Worm (Caenorhabditis elegans) whole organism, L4 larva: Measurements from ENCODE around the gene cup-16.

Experiments
- F10B5.3 ChIP-seq: sonication (generic microtip); optimal IDR thresholded peaks from 2 replicates; lab custom pipeline; 2016; ENCODE audit warnings: mild to moderate bottlenecking, missing genetic modification characterization, missing compliant biosample characterization
- Y105C5A.15 ChIP-seq: fragments of 200-800 bp; sonication (Bioruptor generic); IDR thresholded peaks from 2 replicates; pipeline ENCODE4 v1.3.6; 2022; ENCODE audit warnings: missing genetic modification characterization, missing compliant biosample characterization
- ZK337.2 ChIP-seq: fragments of 200-800 bp; sonication (Bioruptor generic); IDR thresholded peaks from 2 replicates; pipeline ENCODE4 v1.3.6; 2022; ENCODE audit warnings: missing genetic modification reagents, missing genetic modification characterization, missing compliant biosample characterization
- aha-1 ChIP-seq: fragments of 150-350 bp; peaks from one replicate; lab custom pipeline; 2014; ENCODE audit warnings: missing biosample characterization, missing genetic modification characterization
- cey-2 ChIP-seq: sonication (generic microtip); optimal IDR thresholded peaks from 3 replicates; lab custom pipeline; 2017; ENCODE audit warnings: missing genetic modification characterization, mild to moderate bottlenecking, missing compliant biosample characterization, antibody characterized with exemption, borderline replicate concordance; ENCODE audit not compliant: insufficient read depth
- daf-12 ChIP-seq: fragments of 150-350 bp; optimal IDR thresholded peaks from 2 replicates; lab custom pipeline; 2014; ENCODE audit warnings: missing biosample characterization, missing genetic modification reagents, missing genetic modification characterization
- daf-16 ChIP-seq, 3 experiments: sonication (generic microtip); optimal IDR thresholded peaks; 2 replicates each; lab custom pipeline; 2016 to 2017; ENCODE audit warnings: missing genetic modification characterization in 3 of 3, missing genetic modification reagents in 3 of 3, mild to moderate bottlenecking in 2 of 3, missing compliant biosample characterization in 2 of 3, missing biosample characterization in 1 of 3, moderate library complexity in 1 of 3
- dmd-6 ChIP-seq: fragments of 200-800 bp; sonication (Bioruptor generic); IDR thresholded peaks from 2 replicates; pipeline ENCODE4 v1.3.6; 2022; ENCODE audit warnings: missing genetic modification reagents, missing genetic modification characterization, missing compliant biosample characterization
- dmd-8 ChIP-seq: fragments of 200-800 bp; sonication (Bioruptor generic); IDR thresholded peaks from 2 replicates; pipeline ENCODE4 v1.3.6; 2022; ENCODE audit warnings: missing genetic modification characterization, missing compliant biosample characterization
- dpl-1 ChIP-seq: fragments of 150-350 bp; optimal IDR thresholded peaks from 2 replicates; lab custom pipeline; 2014; ENCODE audit warnings: missing biosample characterization, missing genetic modification reagents, missing genetic modification characterization
- dve-1 ChIP-seq: sonication (generic microtip); optimal IDR thresholded peaks from 2 replicates; lab custom pipeline; 2017; ENCODE audit warnings: antibody characterized with exemption, mild to moderate bottlenecking, missing genetic modification characterization, missing compliant biosample characterization; ENCODE audit not compliant: insufficient read depth
- hlh-11 ChIP-seq: fragments of 200-800 bp; sonication (Bioruptor generic); optimal IDR thresholded peaks from 2 replicates; lab custom pipeline; 2018; ENCODE audit warnings: mild to moderate bottlenecking, missing genetic modification characterization, missing compliant biosample characterization
- lim-7 ChIP-seq: fragments of 200-800 bp; sonication (Bioruptor generic); IDR thresholded peaks from 2 replicates; pipeline ENCODE4 v1.3.6; 2022; ENCODE audit warnings: missing genetic modification characterization, missing compliant biosample characterization
- lin-1 ChIP-seq: fragments of 200-800 bp; sonication (Bioruptor generic); IDR thresholded peaks from 2 replicates; pipeline ENCODE4 v1.3.6; 2022; ENCODE audit warnings: missing genetic modification reagents, missing genetic modification characterization, missing compliant biosample characterization
- lin-38 ChIP-seq: fragments of 200-800 bp; sonication (Bioruptor generic); IDR thresholded peaks from 2 replicates; pipeline ENCODE4 v1.3.6; 2022; ENCODE audit warnings: missing genetic modification reagents, missing genetic modification characterization, missing compliant biosample characterization
- lir-3 ChIP-seq: sonication (generic microtip); optimal IDR thresholded peaks from 2 replicates; lab custom pipeline; 2016; ENCODE audit warnings: mild to moderate bottlenecking, missing genetic modification characterization, missing compliant biosample characterization
- lsy-2 ChIP-seq, 2 experiments: fragments of 150-350 bp in 1 of 2; sonication (generic microtip) in 1 of 2; optimal IDR thresholded peaks; 2 replicates each; lab custom pipeline; 2014 to 2017; ENCODE audit warnings: missing biosample characterization in 2 of 2, missing genetic modification characterization in 2 of 2
- madf-5 ChIP-seq, 2 experiments: fragments of 200-800 bp; sonication (Bioruptor generic); IDR thresholded peaks; 2 replicates each; pipeline ENCODE4 v1.3.6; 2022; ENCODE audit warnings: missing compliant biosample characterization in 2 of 2, missing genetic modification characterization in 2 of 2
- madf-9 ChIP-seq: fragments of 200-800 bp; sonication (Bioruptor generic); conservative IDR thresholded peaks from 2 replicates; pipeline ENCODE4 v1.3.6; 2022; ENCODE audit warnings: missing genetic modification reagents, missing genetic modification characterization, missing compliant biosample characterization
- mep-1 ChIP-seq: fragments of 150-350 bp; sonication (generic microtip); optimal IDR thresholded peaks from 3 replicates; lab custom pipeline; 2014; ENCODE audit warnings: missing biosample characterization, missing genetic modification characterization
- mes-2 ChIP-seq: sonication (generic microtip); optimal IDR thresholded peaks from 2 replicates; lab custom pipeline; 2016; ENCODE audit warnings: missing genotype, mild to moderate bottlenecking, missing genetic modification characterization, missing compliant biosample characterization; ENCODE audit not compliant: poor library complexity, severe bottlenecking
- mxl-3 ChIP-seq: fragments of 200-800 bp; sonication (Bioruptor generic); optimal IDR thresholded peaks from 2 replicates; lab custom pipeline; 2018; ENCODE audit warnings: mild to moderate bottlenecking, missing genetic modification characterization, missing compliant biosample characterization
- nhr-111 ChIP-seq: fragments of 200-800 bp; sonication (Bioruptor generic); optimal IDR thresholded peaks from 2 replicates; lab custom pipeline; 2018; ENCODE audit warnings: mild to moderate bottlenecking, missing genetic modification characterization, missing compliant biosample characterization
- nhr-6 ChIP-seq: fragments of 150-350 bp; optimal IDR thresholded peaks from 2 replicates; lab custom pipeline; 2014; ENCODE audit warnings: missing biosample characterization, missing genetic modification characterization
- php-3 ChIP-seq: fragments of 200-800 bp; sonication (Bioruptor generic); IDR thresholded peaks from 2 replicates; pipeline ENCODE4 v1.3.6; 2022; ENCODE audit warnings: missing genetic modification reagents, missing genetic modification characterization, missing compliant biosample characterization
- pqm-1 ChIP-seq: sonication (generic microtip); optimal IDR thresholded peaks from 2 replicates; lab custom pipeline; 2017; ENCODE audit warnings: missing biosample characterization, missing genetic modification characterization
- snpc-1.2 ChIP-seq: fragments of 200-800 bp; sonication (Bioruptor generic); IDR thresholded peaks from 2 replicates; pipeline ENCODE4 v1.3.6; 2022; ENCODE audit warnings: missing genetic modification reagents, missing genetic modification characterization, missing compliant biosample characterization
- unc-62 ChIP-seq, 3 experiments: fragments of 150-350 bp in 1 of 3; sonication (generic microtip); optimal IDR thresholded peaks in 2 of 3; peaks in 1 of 3; 1 replicate in 1 of 3; 2 replicates in 2 of 3; lab custom pipeline; 2014 to 2017; ENCODE audit warnings: missing biosample characterization in 3 of 3, missing genetic modification characterization in 3 of 3, missing genetic modification reagents in 3 of 3, missing genotype in 1 of 3
- zfp-2 ChIP-seq: sonication (generic microtip); optimal IDR thresholded peaks from 2 replicates; lab custom pipeline; 2016; ENCODE audit warnings: mild to moderate bottlenecking, missing genetic modification characterization, missing compliant biosample characterization
- zip-2 ChIP-seq: fragments of 150-350 bp; optimal IDR thresholded peaks from 2 replicates; lab custom pipeline; 2014; ENCODE audit warnings: missing biosample characterization, missing genetic modification characterization
- ztf-11 ChIP-seq: fragments of 150-350 bp; optimal IDR thresholded peaks from 2 replicates; lab custom pipeline; 2014; ENCODE audit warnings: missing biosample characterization, missing genetic modification characterization

The cup-16 gene

ce11 chrII:8679799-8680198 lies 27.2 kb upstream of the cup-16 start (continued):
- TF ChIP-seq mxl-3 (GFP tag; lab: Kevin White, UChicago): no peak
- peak; percentile 38 for TF ChIP-seq dve-1 (tag; lab: Kevin White, UChicago)

DNA sequence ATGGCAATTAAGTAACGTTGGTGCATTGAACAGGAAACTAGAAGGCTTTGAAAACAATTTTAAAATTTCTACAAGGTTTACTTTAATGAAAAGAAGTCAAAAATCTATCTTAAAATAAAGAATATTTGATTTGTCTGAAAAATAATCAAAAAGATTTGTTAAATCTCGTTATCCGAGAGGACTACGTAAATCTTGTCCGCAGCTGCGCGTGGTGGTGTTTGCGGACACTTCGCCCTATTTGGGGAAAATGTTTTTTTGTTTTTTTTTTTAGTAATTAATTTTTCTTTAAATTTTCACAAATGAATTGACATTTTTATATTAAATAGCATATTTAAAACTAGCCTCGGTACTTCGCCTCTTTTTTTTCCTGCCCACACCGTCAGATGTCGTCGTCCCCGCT lies 23.0 kb upstream of the cup-16 start:
- TF ChIP-seq zip-2 (tag; lab: Kevin White, UChicago): no peak
- no peak for TF ChIP-seq nhr-111
- TF ChIP-seq daf-16 (GFP tag; optimal IDR thresholded peaks at IDR 0.05; lab: Kevin White, UChicago): no peak
- no peak for TF ChIP-seq daf-16 (tag; optimal IDR thresholded peaks at IDR 0.05; lab: Kevin White, UChicago)
- TF ChIP-seq snpc-1.2 (GFP tag; lab: Robert Waterston, UW): no peak
- TF ChIP-seq dmd-6 (GFP tag; lab: Robert Waterston, UW): 0 out of 2 replicates have a peak, but pooled peaks have one; percentile 25
- no peak for TF ChIP-seq nhr-6 (tag; lab: Kevin White, UChicago)
- TF ChIP-seq aha-1 (tag; lab: Kevin White, UChicago): peak; percentile 8
- no peak for TF ChIP-seq hlh-11 (tag; lab: Kevin White, UChicago)
- TF ChIP-seq lim-7: no peak
- peak in 1 of 2 experiments; percentile 81 for TF ChIP-seq lsy-2 (tag; optimal IDR thresholded peaks at IDR 0.05; lab: Kevin White, UChicago)
- TF ChIP-seq dmd-8: no peak
- TF ChIP-seq daf-12: no peak
- TF ChIP-seq mes-2: peak; percentile 79
- no peak for TF ChIP-seq lin-1
- no peak for TF ChIP-seq Y105C5A.15 (GFP tag; lab: Robert Waterston, UW)
- TF ChIP-seq madf-9 (GFP tag; lab: Robert Waterston, UW): no peak
- TF ChIP-seq dpl-1 (GFP tag; lab: Kevin White, UChicago): peak; percentile 22
- TF ChIP-seq ZK337.2: no peak
- TF ChIP-seq lin-38 (GFP tag; lab: Robert Waterston, UW): no peak
- TF ChIP-seq madf-5 (GFP tag; IDR thresholded peaks at IDR 0.05; lab: Robert Waterston, UW): no peak
- peak; percentile 66 for TF ChIP-seq mep-1 (tag; lab: Kevin White, UChicago)
- TF ChIP-seq dve-1 (tag; lab: Kevin White, UChicago): peak; percentile 13

DNA sequence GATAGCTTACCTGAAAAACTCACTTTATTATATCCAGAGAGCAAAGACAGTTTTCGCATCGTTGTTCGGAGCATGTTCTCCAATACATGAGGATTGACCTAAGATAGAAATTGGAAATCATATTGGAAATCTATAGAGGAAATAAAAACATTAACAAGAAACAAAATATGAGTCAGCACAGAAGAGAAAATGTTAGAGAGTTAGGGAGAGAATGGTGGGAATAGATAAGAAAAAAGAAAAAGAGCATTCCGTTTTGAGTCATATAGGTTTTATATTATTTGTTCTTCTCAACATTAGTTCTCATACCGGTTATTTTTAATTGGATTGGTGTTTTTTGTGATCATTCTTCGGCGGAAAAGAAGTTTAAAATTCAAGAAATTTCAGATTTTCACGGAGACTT lies 22.1 kb upstream of the cup-16 start, which contains the start of gene hgap-2:
Gene hgap-2, minus strand, starts transcription at position 101 of the 400 bp plus-strand sequence.
- TF ChIP-seq ztf-11 (tag; lab: Kevin White, UChicago): no peak
- no peak for TF ChIP-seq php-3
- peak; percentile 25 for TF ChIP-seq nhr-6 (tag; lab: Kevin White, UChicago)

DNA sequence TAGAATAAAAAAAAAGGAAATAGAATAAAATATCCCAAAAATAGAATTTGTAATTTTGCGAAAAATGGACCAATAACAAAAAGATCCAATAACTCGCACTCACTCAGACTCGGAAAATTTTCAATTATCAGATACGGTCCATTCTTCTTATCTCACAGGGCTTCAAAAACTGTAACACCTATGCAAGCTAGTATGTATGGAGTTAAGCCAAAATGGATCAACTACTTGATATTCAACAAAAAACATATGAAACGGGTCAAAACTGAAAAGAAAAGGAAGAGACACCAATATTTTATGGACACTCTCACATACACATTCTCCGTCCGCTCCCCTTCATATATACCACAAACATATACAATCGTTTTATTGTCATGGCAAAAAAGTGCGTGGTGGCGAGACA lies 21.3 kb upstream of the cup-16 start, which contains the start of gene C34C6.9:
Gene C34C6.9, plus strand, starts transcription at position 301 of the 400 bp plus-strand sequence.
- no peak for TF ChIP-seq zip-2 (tag; lab: Kevin White, UChicago)
- TF ChIP-seq lir-3 (tag; lab: Kevin White, UChicago): no peak
- TF ChIP-seq cey-2 (tag; lab: Kevin White, UChicago): no peak
- TF ChIP-seq aha-1 (tag; lab: Kevin White, UChicago): peak; percentile 39
- TF ChIP-seq F10B5.3: no peak
- TF ChIP-seq nhr-111: no peak
- TF ChIP-seq lim-7: no peak

- TF ChIP-seq pqm-1 (tag; lab: Kevin White, UChicago) (no peak), unc-62 (GFP tag; optimal IDR thresholded peaks at IDR 0.05 in 1 of 2; lab: Kevin White, UChicago) (peak in 1 of 2 experiments; percentile 34), unc-62 (tag; optimal IDR thresholded peaks at IDR 0.05; lab: Kevin White, UChicago) (no peak), lir-3 (tag; lab: Kevin White, UChicago) (no peak), zfp-2 (tag; lab: Kevin White, UChicago) (no peak)
- TF ChIP-seq, all 104 proteins: peak for 1
These were observed 15.5 kb upstream of the cup-16 start, which contains the start of gene C34C6.3 for ce11 chrII:8691344-8691960. Gene C34C6.3 (plus strand): TSS chrII:8691910.
